Fruit fly (Drosophila melanogaster) whole organism, prepupa: ENCODE data around the gene Shaw.
A peak's percentile ranks its signal among the peaks of the same experiment; 100 is the strongest.

Source experiments
- CG10631 ChIP-seq: fragments of 200-800 bp; sonication (Bioruptor generic); optimal IDR thresholded peaks from 2 replicates; lab custom pipeline; 2016; ENCODE audit warnings: missing biosample characterization, missing genetic modification characterization
- CG11762 ChIP-seq: fragments of 200-800 bp; sonication (Bioruptor generic); optimal IDR thresholded peaks from 3 replicates; lab custom pipeline; 2016; ENCODE audit warnings: missing biosample characterization, missing genetic modification characterization; ENCODE audit not compliant: insufficient read depth
- CG11902 ChIP-seq: fragments of 200-800 bp; sonication (Bioruptor generic); optimal IDR thresholded peaks from 3 replicates; lab custom pipeline; 2016; ENCODE audit warnings: missing biosample characterization, missing genetic modification characterization
- CG15336 ChIP-seq: fragments of 200-800 bp; sonication (Bioruptor generic); IDR thresholded peaks from 2 replicates; pipeline ENCODE4 v1.3.6; 2022; ENCODE audit warnings: missing biosample characterization, missing genetic modification characterization
- CG3032 ChIP-seq: fragments of 200-800 bp; optimal IDR thresholded peaks from 2 replicates; lab custom pipeline; 2019; ENCODE audit warnings: missing biosample characterization, mild to moderate bottlenecking, missing genetic modification characterization, moderate library complexity
- CG32006 ChIP-seq: fragments of 200-800 bp; sonication (Bioruptor generic); optimal IDR thresholded peaks from 3 replicates; lab custom pipeline; 2017; ENCODE audit warnings: missing biosample characterization, mild to moderate bottlenecking, missing genetic modification characterization
- CG34406 ChIP-seq: fragments of 200-800 bp; sonication (Bioruptor generic); optimal IDR thresholded peaks from 3 replicates; lab custom pipeline; 2016; ENCODE audit warnings: missing biosample characterization, missing genetic modification characterization
- CG4318 ChIP-seq: fragments of 200-800 bp; sonication (Bioruptor generic); optimal IDR thresholded peaks from 3 replicates; lab custom pipeline; 2017; ENCODE audit warnings: missing biosample characterization, mild to moderate bottlenecking, missing genetic modification characterization
- CG6163 ChIP-seq: fragments of 200-800 bp; sonication (Bioruptor generic); IDR thresholded peaks from 3 replicates; pipeline ENCODE4 v1.3.6; 2022; ENCODE audit warnings: missing biosample characterization, missing genetic modification characterization
- CG6276 ChIP-seq: fragments of 200-800 bp; sonication (Bioruptor generic); optimal IDR thresholded peaks from 2 replicates; lab custom pipeline; 2017; ENCODE audit warnings: missing biosample characterization, mild to moderate bottlenecking, missing genetic modification characterization
- CG6808 ChIP-seq: fragments of 200-800 bp; sonication (Bioruptor generic); optimal IDR thresholded peaks from 3 replicates; lab custom pipeline; 2017; ENCODE audit warnings: missing biosample characterization, missing genetic modification characterization, mild to moderate bottlenecking, moderate library complexity, missing genetic modification reagents
- CG6854 ChIP-seq: fragments of 200-800 bp; sonication (Bioruptor generic); optimal IDR thresholded peaks from 2 replicates; lab custom pipeline; 2017; ENCODE audit warnings: missing biosample characterization, mild to moderate bottlenecking, missing genetic modification characterization
- CG8632 ChIP-seq: fragments of 200-800 bp; sonication (Bioruptor generic); optimal IDR thresholded peaks from 3 replicates; lab custom pipeline; 2016; ENCODE audit warnings: missing biosample characterization, missing genetic modification characterization
- Eip78C ChIP-seq: fragments of 200-800 bp; sonication (Bioruptor generic); peaks from one replicate; lab custom pipeline; 2016; ENCODE audit warnings: missing biosample characterization, missing genetic modification characterization
- Ets21C ChIP-seq: fragments of 200-800 bp; sonication (Bioruptor generic); optimal IDR thresholded peaks from 3 replicates; lab custom pipeline; 2016; ENCODE audit warnings: missing biosample characterization, missing genetic modification characterization
- Ets96B ChIP-seq: fragments of 200-800 bp; optimal IDR thresholded peaks from 2 replicates; lab custom pipeline; 2019; ENCODE audit warnings: missing biosample characterization, mild to moderate bottlenecking, missing genetic modification characterization, moderate library complexity
- Hr38 ChIP-seq: sonication (Bioruptor generic); optimal IDR thresholded peaks from 2 replicates; lab custom pipeline; 2016; ENCODE audit warnings: missing biosample characterization, missing genetic modification characterization
- Hr39 ChIP-seq: fragments of 200-800 bp; sonication (Bioruptor generic); optimal IDR thresholded peaks from 2 replicates; lab custom pipeline; 2016; ENCODE audit warnings: missing biosample characterization, missing genetic modification characterization
- Hr4 ChIP-seq: fragments of 200-800 bp; sonication (Bioruptor generic); optimal IDR thresholded peaks from 3 replicates; lab custom pipeline; 2016; ENCODE audit warnings: missing biosample characterization, missing genetic modification characterization
- Smox ChIP-seq: fragments of 200-800 bp; sonication (Bioruptor generic); optimal IDR thresholded peaks from 3 replicates; lab custom pipeline; 2016; ENCODE audit warnings: missing biosample characterization, missing genetic modification characterization
- Sox102F ChIP-seq: fragments of 200-800 bp; sonication (Bioruptor generic); optimal IDR thresholded peaks from 2 replicates; lab custom pipeline; 2016; ENCODE audit warnings: missing biosample characterization, mild to moderate bottlenecking, missing genetic modification characterization
- Sox15 ChIP-seq: fragments of 200-800 bp; sonication (Bioruptor generic); optimal IDR thresholded peaks from 3 replicates; lab custom pipeline; 2016; ENCODE audit warnings: missing biosample characterization, missing genetic modification characterization
- achi ChIP-seq: fragments of 200-800 bp; sonication (Bioruptor generic); optimal IDR thresholded peaks from 3 replicates; lab custom pipeline; 2016; ENCODE audit warnings: missing biosample characterization, missing genetic modification characterization
- acj6 ChIP-seq: fragments of 200-800 bp; sonication (Bioruptor generic); optimal IDR thresholded peaks from 3 replicates; lab custom pipeline; 2016; ENCODE audit warnings: missing biosample characterization, missing genetic modification characterization
- cyc ChIP-seq: fragments of 200-800 bp; sonication (Bioruptor generic); optimal IDR thresholded peaks from 3 replicates; lab custom pipeline; 2016; ENCODE audit warnings: missing biosample characterization, missing genetic modification characterization
- dac ChIP-seq: fragments of 200-800 bp; sonication (Bioruptor generic); optimal IDR thresholded peaks from 2 replicates; lab custom pipeline; 2017; ENCODE audit warnings: missing biosample characterization, mild to moderate bottlenecking, missing genetic modification characterization
- dsx ChIP-seq: fragments of 200-800 bp; optimal IDR thresholded peaks from 3 replicates; lab custom pipeline; 2019; ENCODE audit warnings: missing biosample characterization, mild to moderate bottlenecking, missing genetic modification characterization, moderate library complexity; ENCODE audit not compliant: poor library complexity, severe bottlenecking
- fd59A ChIP-seq: fragments of 200-800 bp; sonication (Bioruptor generic); optimal IDR thresholded peaks from 2 replicates; lab custom pipeline; 2017; ENCODE audit warnings: missing biosample characterization, mild to moderate bottlenecking, missing genetic modification characterization, missing genetic modification reagents
- fd85E ChIP-seq: fragments of 200-800 bp; sonication (Bioruptor generic); optimal IDR thresholded peaks from 3 replicates; lab custom pipeline; 2016; ENCODE audit warnings: missing biosample characterization, missing genetic modification characterization
- fkh ChIP-seq: fragments of 200-800 bp; sonication (Bioruptor generic); optimal IDR thresholded peaks from 3 replicates; lab custom pipeline; 2017; ENCODE audit warnings: missing biosample characterization, mild to moderate bottlenecking, missing genetic modification characterization, moderate library complexity
- lz ChIP-seq: fragments of 200-800 bp; sonication (Bioruptor generic); optimal IDR thresholded peaks from 3 replicates; lab custom pipeline; 2016; ENCODE audit warnings: missing biosample characterization, missing genetic modification characterization
- spab ChIP-seq: fragments of 200-800 bp; sonication (Bioruptor generic); optimal IDR thresholded peaks from 2 replicates; lab custom pipeline; 2017; ENCODE audit warnings: missing biosample characterization, mild to moderate bottlenecking, missing genetic modification characterization, missing genetic modification reagents
- ss ChIP-seq, 2 experiments: fragments of 200-800 bp; sonication (Bioruptor generic); optimal IDR thresholded peaks; 2 replicates in 1 of 2; 3 replicates in 1 of 2; lab custom pipeline; 2017 to 2018; ENCODE audit warnings: mild to moderate bottlenecking in 2 of 2, missing biosample characterization in 2 of 2, missing genetic modification characterization in 2 of 2, moderate library complexity in 1 of 2
- svp ChIP-seq: fragments of 200-800 bp; sonication (Bioruptor generic); peaks from one replicate; lab custom pipeline; 2016; ENCODE audit warnings: missing biosample characterization, missing genetic modification characterization
- topi ChIP-seq: fragments of 200-800 bp; sonication (Bioruptor generic); optimal IDR thresholded peaks from 3 replicates; lab custom pipeline; 2016; ENCODE audit warnings: missing biosample characterization, missing genetic modification characterization
- vri ChIP-seq: fragments of 200-800 bp; sonication (Bioruptor generic); optimal IDR thresholded peaks from 3 replicates; lab custom pipeline; 2016; ENCODE audit warnings: missing biosample characterization, mild to moderate bottlenecking, missing genetic modification characterization

Shaw gene

dm6 chr2L:3705438-3705921 lies 12.5 kb upstream of the Shaw start, which contains the start of gene CG31778 (continued):
- peak; percentile 64 for TF ChIP-seq CG34406 (GFP tag; lab: Kevin White, UChicago)
- TF ChIP-seq Hr4, result peak; percentile 62
- TF ChIP-seq Hr39, result peak; percentile 89
- TF ChIP-seq Sox102F (GFP tag; lab: Kevin White, UChicago), result peak; percentile 92
- TF ChIP-seq achi, result peak; percentile 73
- peak; percentile 73 for TF ChIP-seq CG3032
- peak; percentile 60 for TF ChIP-seq CG11902 (GFP tag; lab: Kevin White, UChicago)
- TF ChIP-seq CG15336 (GFP tag; lab: Robert Waterston, UW), result peak; percentile 77
- peak; percentile 46 for TF ChIP-seq fd59A (GFP tag; lab: Kevin White, UChicago)
- peak; percentile 35 for TF ChIP-seq CG6854 (GFP tag; lab: Kevin White, UChicago)
- TF ChIP-seq CG4318, result peak; percentile 24
- peak; percentile 94 for TF ChIP-seq Eip78C (GFP tag; lab: Kevin White, UChicago)
- TF ChIP-seq cyc (GFP tag; lab: Kevin White, UChicago), result peak; percentile 82
- peak; percentile 66 for TF ChIP-seq spab (GFP tag; lab: Kevin White, UChicago)
- peak; percentile 76 for TF ChIP-seq Ets21C (GFP tag; lab: Kevin White, UChicago)

- TF ChIP-seq svp (GFP tag; lab: Kevin White, UChicago) (peak; percentile 71), Ets21C (GFP tag; lab: Kevin White, UChicago) (no peak)
Observed at dm6 chr2L:3706963-3707362, 11.0 kb upstream of the Shaw start, which contains the start of gene CG31777. Gene CG31777, minus strand, starts transcription at chr2L:3707063.

dm6 chr2L:3711665-3712064 lies 6.3 kb upstream of the Shaw start, which contains the start of gene cutlet:
Gene cutlet, minus strand, starts transcription at chr2L:3711748.
- no peak for TF ChIP-seq CG10631 (GFP tag; lab: Kevin White, UChicago)
- no peak for TF ChIP-seq Ets96B (tag; lab: Kevin White, UChicago)
- no peak for TF ChIP-seq Hr38 (GFP tag; lab: Kevin White, UChicago)
- TF ChIP-seq dac (GFP tag; lab: Kevin White, UChicago), result no peak
- no peak for TF ChIP-seq CG6163 (GFP tag; lab: Robert Waterston, UW)
- peak; percentile 63 for TF ChIP-seq svp (GFP tag; lab: Kevin White, UChicago)
- TF ChIP-seq topi (GFP tag; lab: Kevin White, UChicago), result no peak
- TF ChIP-seq fkh (GFP tag; lab: Kevin White, UChicago), result peak; percentile 93
- no peak for TF ChIP-seq CG32006 (GFP tag; lab: Kevin White, UChicago)
- no peak for TF ChIP-seq lz (GFP tag; lab: Kevin White, UChicago)
- TF ChIP-seq acj6 (GFP tag; lab: Kevin White, UChicago), result no peak
- no peak for TF ChIP-seq CG6276
- no peak for TF ChIP-seq CG6808 (GFP tag; lab: Kevin White, UChicago)
- TF ChIP-seq CG8632, result no peak
- no peak for TF ChIP-seq dsx (GFP tag; lab: Kevin White, UChicago)
- TF ChIP-seq ss (GFP tag; optimal IDR thresholded peaks at IDR 0.05; lab: Kevin White, UChicago), result no peak
- no peak for TF ChIP-seq CG11762 (GFP tag; lab: Kevin White, UChicago)
- no peak for TF ChIP-seq fd85E (GFP tag; lab: Kevin White, UChicago)
- TF ChIP-seq Sox15 (GFP tag; lab: Kevin White, UChicago), result no peak
- no peak for TF ChIP-seq vri (GFP tag; lab: Kevin White, UChicago)
- TF ChIP-seq Eip78C (GFP tag; lab: Kevin White, UChicago), result peak; percentile 54
- TF ChIP-seq Smox (GFP tag; lab: Kevin White, UChicago), result peak; percentile 16
- peak; percentile 36 for TF ChIP-seq achi
- TF ChIP-seq, all 60 proteins: peak for 5
